Fruit fly (Drosophila melanogaster) whole organism, wandering third instar larva: ENCODE results near the gene CG11698.

Source experiments
- Abd-B ChIP-seq: fragments of >200 bp; optimal IDR thresholded peaks from 2 replicates; lab custom pipeline; 2017; ENCODE audit warnings: missing biosample characterization, missing genetic modification characterization
- CG9705 ChIP-seq: fragments of 200-800 bp; sonication (Bioruptor generic); optimal IDR thresholded peaks from 2 replicates; lab custom pipeline; 2018; ENCODE audit warnings: missing biosample characterization, mild to moderate bottlenecking, missing genetic modification characterization
- CrebA ChIP-seq: fragments of 200-800 bp; sonication (Bioruptor generic); optimal IDR thresholded peaks from 2 replicates; lab custom pipeline; 2016; ENCODE audit warnings: missing biosample characterization, mild to moderate bottlenecking, missing genetic modification characterization, borderline replicate concordance
- Dfd ChIP-seq: fragments of >200 bp; optimal IDR thresholded peaks from 2 replicates; lab custom pipeline; 2017; ENCODE audit warnings: missing biosample characterization, missing genetic modification characterization
- Dif ChIP-seq: fragments of 200-275, 200-300 bp; sonication (Bioruptor generic); optimal IDR thresholded peaks from 2 replicates; lab custom pipeline; 2018; ENCODE audit warnings: missing biosample characterization, missing genetic modification characterization; ENCODE audit not compliant: partially characterized antibody
- GATAd ChIP-seq: sonication (Bioruptor generic); optimal IDR thresholded peaks from 2 replicates; lab custom pipeline; 2016; ENCODE audit warnings: missing biosample characterization, missing genetic modification characterization
- HLH106 ChIP-seq: fragments of 200-800 bp; optimal IDR thresholded peaks from 3 replicates; lab custom pipeline; 2019; ENCODE audit warnings: missing biosample characterization, mild to moderate bottlenecking, missing genetic modification characterization, moderate library complexity
- Hnf4 ChIP-seq: fragments of 200-800 bp; sonication (Bioruptor generic); optimal IDR thresholded peaks from 2 replicates; lab custom pipeline; 2016; ENCODE audit warnings: missing biosample characterization, mild to moderate bottlenecking, missing genetic modification characterization
- Hr83 ChIP-seq: fragments of 200-300 bp; sonication (Bioruptor generic); optimal IDR thresholded peaks from 2 replicates; lab custom pipeline; 2016; ENCODE audit warnings: missing biosample characterization, mild to moderate bottlenecking, missing genetic modification characterization, moderate library complexity; ENCODE audit not compliant: poor library complexity, severe bottlenecking
- Jra ChIP-seq: sonication (Bioruptor generic); optimal IDR thresholded peaks from 2 replicates; lab custom pipeline; 2016; ENCODE audit warnings: missing biosample characterization, missing genetic modification characterization
- Myc ChIP-seq: fragments of >200 bp; optimal IDR thresholded peaks from 2 replicates; lab custom pipeline; 2017
- N ChIP-seq: fragments of >200 bp; optimal IDR thresholded peaks from 2 replicates; lab custom pipeline; 2018; ENCODE audit warnings: missing biosample characterization, missing external identifiers, missing genetic modification characterization
- Rel ChIP-seq, 2 experiments: fragments of 200-800 bp; sonication (Bioruptor generic) in 1 of 2; optimal IDR thresholded peaks; 2 replicates in 1 of 2; 3 replicates in 1 of 2; lab custom pipeline; 2016 to 2019; ENCODE audit warnings: mild to moderate bottlenecking in 2 of 2, missing biosample characterization in 2 of 2, missing genetic modification characterization in 2 of 2, moderate library complexity in 1 of 2
- Sp1 ChIP-seq: fragments of 200-800 bp; sonication (Bioruptor generic); optimal IDR thresholded peaks from 3 replicates; lab custom pipeline; 2019; ENCODE audit warnings: missing biosample characterization, mild to moderate bottlenecking, missing genetic modification characterization, moderate library complexity
- Vsx2 ChIP-seq: fragments of 200-300, 225-300 bp; sonication (Bioruptor generic); optimal IDR thresholded peaks from 2 replicates; lab custom pipeline; 2018; ENCODE audit warnings: missing biosample characterization, missing genetic modification characterization; ENCODE audit not compliant: partially characterized antibody
- br ChIP-seq: fragments of 200-800 bp; sonication (Bioruptor generic); optimal IDR thresholded peaks from 2 replicates; lab custom pipeline; 2016; ENCODE audit warnings: missing biosample characterization, missing genetic modification characterization
- dmrt93B ChIP-seq: fragments of 200-800 bp; sonication (Bioruptor generic); optimal IDR thresholded peaks from 2 replicates; lab custom pipeline; 2018; ENCODE audit warnings: missing biosample characterization, mild to moderate bottlenecking, missing genetic modification characterization
- dsf ChIP-seq: sonication (Bioruptor generic); optimal IDR thresholded peaks from 2 replicates; lab custom pipeline; 2016; ENCODE audit warnings: missing biosample characterization, missing genetic modification characterization, borderline replicate concordance
- ey ChIP-seq: fragments of 200-800 bp; sonication (Bioruptor generic); optimal IDR thresholded peaks from 2 replicates; lab custom pipeline; 2016; ENCODE audit warnings: missing biosample characterization, missing genetic modification characterization
- foxo ChIP-seq, 2 experiments: fragments of 200-800 bp; sonication (Bioruptor generic); optimal IDR thresholded peaks; 2 replicates in 1 of 2; 3 replicates in 1 of 2; lab custom pipeline; 2016 to 2017; ENCODE audit warnings: missing biosample characterization in 2 of 2, missing genetic modification characterization in 2 of 2
- h ChIP-seq: fragments of 200-800 bp; sonication (Bioruptor generic); optimal IDR thresholded peaks from 3 replicates; lab custom pipeline; 2016; ENCODE audit warnings: missing biosample characterization, mild to moderate bottlenecking, missing genetic modification characterization
- jim ChIP-seq: fragments of 175-275, 200-325 bp; sonication (Bioruptor generic); optimal IDR thresholded peaks from 2 replicates; lab custom pipeline; 2016; ENCODE audit warnings: missing biosample characterization, mild to moderate bottlenecking, missing genetic modification characterization
- lola ChIP-seq: fragments of >200 bp; optimal IDR thresholded peaks from 2 replicates; lab custom pipeline; 2017; ENCODE audit warnings: missing biosample characterization, missing genetic modification characterization
- psq ChIP-seq: fragments of 200-800 bp; sonication (Bioruptor generic); optimal IDR thresholded peaks from 3 replicates; lab custom pipeline; 2017; ENCODE audit warnings: missing biosample characterization, mild to moderate bottlenecking, missing genetic modification characterization, moderate library complexity
- rgr ChIP-seq: fragments of 200-800 bp; sonication (Bioruptor generic); optimal IDR thresholded peaks from 3 replicates; lab custom pipeline; 2016; ENCODE audit warnings: missing biosample characterization, mild to moderate bottlenecking, missing genetic modification characterization
- sv ChIP-seq: fragments of 200-800 bp; sonication (Bioruptor generic); optimal IDR thresholded peaks from 3 replicates; lab custom pipeline; 2016; ENCODE audit warnings: missing biosample characterization, missing genetic modification characterization
- tai ChIP-seq: sonication (Bioruptor generic); optimal IDR thresholded peaks from 2 replicates; lab custom pipeline; 2016; ENCODE audit warnings: missing biosample characterization, missing genetic modification characterization
- woc ChIP-seq: sonication (Bioruptor generic); optimal IDR thresholded peaks from 2 replicates; lab custom pipeline; 2016; ENCODE audit warnings: missing biosample characterization, mild to moderate bottlenecking, missing genetic modification characterization

Gene CG11698

dm6 chr3R:8347835-8348234 lies 35.8 kb downstream of the CG11698 start:
- no peak for TF ChIP-seq rgr (GFP tag; lab: Kevin White, UChicago)
- no peak for TF ChIP-seq Hr83 (GFP tag; lab: Kevin White, UChicago)
- TF ChIP-seq CG9705 (GFP tag; lab: Kevin White, UChicago) = no peak
- TF ChIP-seq Jra = no peak
- no peak for TF ChIP-seq ey (GFP tag; lab: Kevin White, UChicago)
- TF ChIP-seq Myc = no peak
- TF ChIP-seq, all 38 proteins: peak for 0

- TF ChIP-seq Hnf4 (GFP tag; lab: Kevin White, UChicago) (no peak), br (GFP tag; lab: Kevin White, UChicago) (no peak), Hr83 (GFP tag; lab: Kevin White, UChicago) (no peak), GATAd (GFP tag; lab: Kevin White, UChicago) (no peak), rgr (GFP tag; lab: Kevin White, UChicago) (no peak), woc (GFP tag; lab: Kevin White, UChicago) (no peak), Abd-B (GFP tag; lab: Kevin White, UChicago) (no peak), lola (GFP tag; lab: Kevin White, UChicago) (no peak), dsf (GFP tag; lab: Kevin White, UChicago) (no peak), jim (GFP tag; lab: Kevin White, UChicago) (no peak), Sp1 (no peak), Dfd (GFP tag; lab: Kevin White, UChicago) (no peak), psq (no peak), ey (GFP tag; lab: Kevin White, UChicago) (no peak)
These were observed 37.1 kb downstream of the CG11698 start for dm6 chr3R:8349106-8349448.

dm6 chr3R:8349449-8350115 lies 37.6 kb downstream of the CG11698 start, which contains the start of gene Atg13:
Gene Atg13, plus strand, starts transcription at chr3R:8349815.
- peak; percentile 32 for TF ChIP-seq Abd-B (GFP tag; lab: Kevin White, UChicago)
- peak; percentile 1 for TF ChIP-seq sv
- TF ChIP-seq psq = peak; percentile 22
- TF ChIP-seq Rel (GFP tag; optimal IDR thresholded peaks at IDR 0.05; lab: Kevin White, UChicago) = no peak
- peak; percentile 46 for TF ChIP-seq Rel (tag; optimal IDR thresholded peaks at IDR 0.05; lab: Kevin White, UChicago)
- peak; percentile 9 for TF ChIP-seq ey (GFP tag; lab: Kevin White, UChicago)
- peak; percentile 43 for TF ChIP-seq HLH106
- peak; percentile 8 for TF ChIP-seq N
- no peak for TF ChIP-seq rgr (GFP tag; lab: Kevin White, UChicago)
- TF ChIP-seq Jra = no peak
- peak; percentile 29 for TF ChIP-seq Sp1
- TF ChIP-seq Hr83 (GFP tag; lab: Kevin White, UChicago) = no peak
- TF ChIP-seq Hnf4 (GFP tag; lab: Kevin White, UChicago) = peak; percentile 73
- TF ChIP-seq h (GFP tag; lab: Kevin White, UChicago) = no peak
- TF ChIP-seq, all 38 proteins: peak for 9

- TF ChIP-seq Rel (GFP tag; optimal IDR thresholded peaks at IDR 0.05; lab: Kevin White, UChicago) = no peak
- peak; percentile 73 for TF ChIP-seq Rel (tag; optimal IDR thresholded peaks at IDR 0.05; lab: Kevin White, UChicago)
- peak; percentile 30 for TF ChIP-seq h (GFP tag; lab: Kevin White, UChicago)
- TF ChIP-seq Hr83 (GFP tag; lab: Kevin White, UChicago) = peak; percentile 16
- TF ChIP-seq Vsx2 (GFP tag; lab: Kevin White, UChicago) = no peak
- TF ChIP-seq br (GFP tag; lab: Kevin White, UChicago) = no peak
- TF ChIP-seq, all 38 proteins: peak for 3
These were observed 41.2 kb downstream of the CG11698 start for dm6 chr3R:8352961-8353728.

dm6 chr3R:8353994-8354393 lies 42.0 kb downstream of the CG11698 start:
- TF ChIP-seq tai (GFP tag; lab: Kevin White, UChicago) = no peak
- TF ChIP-seq Vsx2 (GFP tag; lab: Kevin White, UChicago) = no peak
- no peak for TF ChIP-seq foxo (GFP tag; optimal IDR thresholded peaks at IDR 0.05; lab: Kevin White, UChicago)
- TF ChIP-seq GATAd (GFP tag; lab: Kevin White, UChicago) = no peak
- no peak for TF ChIP-seq Dif (GFP tag; lab: Kevin White, UChicago)
- no peak for TF ChIP-seq dsf (GFP tag; lab: Kevin White, UChicago)
- TF ChIP-seq jim (GFP tag; lab: Kevin White, UChicago) = no peak
- TF ChIP-seq dmrt93B (GFP tag; lab: Kevin White, UChicago) = no peak
- TF ChIP-seq Jra = no peak
- TF ChIP-seq CrebA (GFP tag; lab: Kevin White, UChicago) = no peak
- TF ChIP-seq CG9705 (GFP tag; lab: Kevin White, UChicago) = no peak
- no peak for TF ChIP-seq Myc
- no peak for TF ChIP-seq woc (GFP tag; lab: Kevin White, UChicago)
- TF ChIP-seq, all 38 proteins: peak for 0
